Fruit fly (Drosophila melanogaster) whole organism, embryonic: ENCODE results near the gene toy.
A peak's percentile ranks its signal among the peaks of the same experiment; 100 is the strongest.

Experiments
- ATbp ChIP-seq: fragments of 200-800 bp; sonication (Bioruptor generic); optimal IDR thresholded peaks from 2 replicates; lab custom pipeline; 2017; ENCODE audit warnings: missing biosample characterization, mild to moderate bottlenecking, missing genetic modification characterization, missing genetic modification reagents
- Atf3 ChIP-seq: fragments of 200-800 bp; sonication (Bioruptor generic); optimal IDR thresholded peaks from 3 replicates; lab custom pipeline; 2016; ENCODE audit warnings: missing biosample characterization, missing genetic modification characterization
- B-H2 ChIP-seq: fragments of 200-800 bp; sonication (Bioruptor generic); optimal IDR thresholded peaks from 2 replicates; lab custom pipeline; 2018; ENCODE audit warnings: missing biosample characterization, mild to moderate bottlenecking, missing genetic modification characterization
- CG1024 ChIP-seq: fragments of 200-800 bp; sonication (Bioruptor generic); IDR thresholded peaks from 2 replicates; pipeline ENCODE4 v1.3.6; 2022; ENCODE audit warnings: missing biosample characterization, missing genetic modification characterization
- CG10959 ChIP-seq: fragments of 200-800 bp; sonication (Bioruptor generic); IDR thresholded peaks from 2 replicates; pipeline ENCODE4 v1.3.6; 2022; ENCODE audit warnings: missing biosample characterization, missing genetic modification characterization
- CG12071 ChIP-seq: fragments of 200-800 bp; sonication (Bioruptor generic); optimal IDR thresholded peaks from 3 replicates; lab custom pipeline; 2018; ENCODE audit warnings: missing biosample characterization, mild to moderate bottlenecking, missing genetic modification characterization
- CG12299 ChIP-seq: fragments of 200-800 bp; sonication (Bioruptor generic); optimal IDR thresholded peaks from 2 replicates; lab custom pipeline; 2018; ENCODE audit warnings: missing biosample characterization, mild to moderate bottlenecking, missing genetic modification characterization
- CG13894 ChIP-seq: fragments of 200-800 bp; sonication (Bioruptor generic); optimal IDR thresholded peaks from 3 replicates; lab custom pipeline; 2018; ENCODE audit warnings: missing biosample characterization, mild to moderate bottlenecking, missing genetic modification characterization, moderate library complexity
- CG14965 ChIP-seq: fragments of 200-800 bp; sonication (Bioruptor generic); optimal IDR thresholded peaks from 2 replicates; lab custom pipeline; 2016; ENCODE audit warnings: missing biosample characterization, missing genetic modification characterization, borderline replicate concordance
- CG16779 ChIP-seq: fragments of 200-800 bp; sonication (Bioruptor generic); IDR thresholded peaks from 2 replicates; pipeline ENCODE4 v1.3.6; 2022; ENCODE audit warnings: missing biosample characterization, missing genetic modification characterization
- CG17359 ChIP-seq: fragments of 200-800 bp; sonication (Bioruptor generic); optimal IDR thresholded peaks from 3 replicates; lab custom pipeline; 2018; ENCODE audit warnings: missing biosample characterization, mild to moderate bottlenecking, missing genetic modification characterization, moderate library complexity
- CG18011 ChIP-seq: fragments of 200-800 bp; sonication (Bioruptor generic); optimal IDR thresholded peaks from 2 replicates; lab custom pipeline; 2017; ENCODE audit warnings: missing biosample characterization, missing genetic modification characterization, mild to moderate bottlenecking, moderate library complexity, missing genotype
- CG18599 ChIP-seq: fragments of 200-800 bp; sonication (Bioruptor generic); optimal IDR thresholded peaks from 3 replicates; lab custom pipeline; 2017; ENCODE audit warnings: missing biosample characterization, missing genetic modification characterization, mild to moderate bottlenecking, moderate library complexity, missing genetic modification reagents
- CG2199 ChIP-seq: fragments of 200-800 bp; sonication (Bioruptor generic); IDR thresholded peaks from 3 replicates; pipeline ENCODE4 v1.3.6; 2022; ENCODE audit warnings: missing biosample characterization, missing genetic modification characterization
- CG4820 ChIP-seq: fragments of 200-800 bp; sonication (Bioruptor generic); optimal IDR thresholded peaks from 3 replicates; lab custom pipeline; 2016; ENCODE audit warnings: missing biosample characterization, missing genetic modification characterization
- CG6254 ChIP-seq: fragments of 200-800 bp; sonication (Bioruptor generic); optimal IDR thresholded peaks from 3 replicates; lab custom pipeline; 2017; ENCODE audit warnings: mild to moderate bottlenecking, missing biosample characterization, missing genetic modification reagents, missing genetic modification characterization
- CG7786 ChIP-seq: fragments of 200-800 bp; sonication (Bioruptor generic); optimal IDR thresholded peaks from 2 replicates; lab custom pipeline; 2016; ENCODE audit warnings: missing biosample characterization, missing genetic modification characterization
- CG7928 ChIP-seq: fragments of 200-800 bp; sonication (Bioruptor generic); optimal IDR thresholded peaks from 2 replicates; lab custom pipeline; 2017; ENCODE audit warnings: missing biosample characterization, mild to moderate bottlenecking, missing genetic modification characterization
- CG8290 ChIP-seq, 3 experiments: fragments of 200-800 bp; sonication (Bioruptor generic); optimal IDR thresholded peaks; 2 replicates each; lab custom pipeline; 2016 to 2019; ENCODE audit warnings: missing biosample characterization in 3 of 3, missing genetic modification characterization in 3 of 3, mild to moderate bottlenecking in 2 of 3, moderate library complexity in 1 of 3
- CG9437 ChIP-seq: fragments of 200-800 bp; sonication (Bioruptor generic); optimal IDR thresholded peaks from 2 replicates; lab custom pipeline; 2018; ENCODE audit warnings: missing biosample characterization, mild to moderate bottlenecking, missing genetic modification characterization
- D19A ChIP-seq: fragments of 200-800 bp; optimal IDR thresholded peaks from 3 replicates; lab custom pipeline; 2019; ENCODE audit warnings: missing biosample characterization, mild to moderate bottlenecking, missing genetic modification characterization, moderate library complexity
- Dfd ChIP-seq, 2 experiments: fragments of >200 bp; optimal IDR thresholded peaks; 2 replicates each; lab custom pipeline; 2017; ENCODE audit warnings: missing biosample characterization in 2 of 2, missing genetic modification characterization in 2 of 2
- Elba2 ChIP-seq: fragments of 200-800 bp; sonication (Bioruptor generic); optimal IDR thresholded peaks from 3 replicates; lab custom pipeline; 2016; ENCODE audit warnings: missing biosample characterization, missing genetic modification characterization
- HLH4C ChIP-seq: fragments of 200-800 bp; sonication (Bioruptor generic); IDR thresholded peaks from 3 replicates; pipeline ENCODE4 v1.3.6; 2022; ENCODE audit warnings: missing biosample characterization, missing genetic modification characterization; ENCODE audit not compliant: partially characterized antibody
- Hsf ChIP-seq: fragments of 200-800 bp; sonication (Bioruptor generic); optimal IDR thresholded peaks from 3 replicates; lab custom pipeline; 2016; ENCODE audit warnings: missing biosample characterization, missing genetic modification characterization
- Kr ChIP-seq: fragments of 200-800 bp; sonication (Bioruptor generic); optimal IDR thresholded peaks from 2 replicates; lab custom pipeline; 2017; ENCODE audit warnings: missing biosample characterization, mild to moderate bottlenecking, missing genetic modification characterization
- MBD-R2 ChIP-seq: fragments of 200-800 bp; sonication (Bioruptor generic); IDR thresholded peaks from 2 replicates; pipeline ENCODE4 v1.3.6; 2022; ENCODE audit warnings: missing biosample characterization, missing genetic modification characterization
- Max ChIP-seq: fragments of 200-800 bp; sonication (Bioruptor generic); optimal IDR thresholded peaks from 2 replicates; lab custom pipeline; 2016; ENCODE audit warnings: missing biosample characterization, mild to moderate bottlenecking, missing genetic modification characterization
- Stat92E ChIP-seq, 3 experiments: fragments of >200 bp in 2 of 3; fragments of 200-800 bp in 1 of 3; sonication (Bioruptor generic) in 1 of 3; optimal IDR thresholded peaks; 2 replicates each; lab custom pipeline; 2017 to 2019; ENCODE audit warnings: missing biosample characterization in 3 of 3, missing genetic modification characterization in 3 of 3, mild to moderate bottlenecking in 1 of 3, moderate library complexity in 1 of 3
- bab2 ChIP-seq: fragments of 200-800 bp; sonication (Bioruptor generic); optimal IDR thresholded peaks from 2 replicates; lab custom pipeline; 2016; ENCODE audit warnings: missing biosample characterization, missing genetic modification characterization
- bigmax ChIP-seq: fragments of 200-800 bp; sonication (Bioruptor generic); optimal IDR thresholded peaks from 2 replicates; lab custom pipeline; 2018; ENCODE audit warnings: missing biosample characterization, mild to moderate bottlenecking, missing genetic modification characterization
- btn ChIP-seq: fragments of 200-800 bp; sonication (Bioruptor generic); optimal IDR thresholded peaks from 2 replicates; lab custom pipeline; 2016; ENCODE audit warnings: missing biosample characterization, missing genetic modification characterization
- dpn ChIP-seq, 2 experiments: fragments of 200-800 bp; sonication (Bioruptor generic); optimal IDR thresholded peaks; 3 replicates each; lab custom pipeline; 2016; ENCODE audit warnings: missing biosample characterization in 2 of 2, missing genetic modification characterization in 2 of 2
- fd102C ChIP-seq: fragments of 200-800 bp; sonication (Bioruptor generic); optimal IDR thresholded peaks from 2 replicates; lab custom pipeline; 2018; ENCODE audit warnings: missing biosample characterization, mild to moderate bottlenecking, missing genetic modification characterization, moderate library complexity
- ftz-f1 ChIP-seq: fragments of 200-800 bp; sonication (Bioruptor generic); optimal IDR thresholded peaks from 2 replicates; lab custom pipeline; 2016; ENCODE audit warnings: missing biosample characterization, missing genetic modification characterization
- gem ChIP-seq: fragments of 200-800 bp; sonication (Bioruptor generic); optimal IDR thresholded peaks from 2 replicates; lab custom pipeline; 2019; ENCODE audit warnings: missing biosample characterization, mild to moderate bottlenecking, missing genetic modification characterization, moderate library complexity
- lola ChIP-seq, 3 experiments: fragments of >200 bp in 2 of 3; fragments of 200-800 bp in 1 of 3; sonication (Bioruptor generic) in 1 of 3; optimal IDR thresholded peaks; 2 replicates each; lab custom pipeline; 2017 to 2019; ENCODE audit warnings: missing biosample characterization in 3 of 3, missing genetic modification characterization in 3 of 3, mild to moderate bottlenecking in 1 of 3, moderate library complexity in 1 of 3
- pan ChIP-seq, 4 experiments: fragments of >200 bp in 3 of 4; fragments of 200-800 bp in 1 of 4; sonication (Bioruptor generic) in 1 of 4; optimal IDR thresholded peaks in 3 of 4; IDR thresholded peaks in 1 of 4; 2 replicates each; pipeline versions ENCODE4 v1.3.6 to Lab custom; 2017 to 2022; ENCODE audit warnings: missing biosample characterization in 2 of 4, missing genetic modification characterization in 2 of 4, mixed read lengths in 1 of 4
- pita ChIP-seq: fragments of 200-800 bp; sonication (Bioruptor generic); optimal IDR thresholded peaks from 2 replicates; lab custom pipeline; 2017; ENCODE audit warnings: missing biosample characterization, mild to moderate bottlenecking, missing genetic modification characterization
- row ChIP-seq: fragments of 200-800 bp; sonication (Bioruptor generic); IDR thresholded peaks from 3 replicates; pipeline ENCODE4 v1.3.6; 2022; ENCODE audit warnings: missing biosample characterization, missing genetic modification characterization
- sens ChIP-seq: fragments of 200-800 bp; sonication (Bioruptor generic); peaks from one replicate; lab custom pipeline; 2016; ENCODE audit warnings: missing biosample characterization, missing genetic modification characterization
- sim ChIP-seq: fragments of 200-800 bp; sonication (Bioruptor generic); IDR thresholded peaks from 2 replicates; pipeline ENCODE4 v1.3.6; 2022; ENCODE audit warnings: missing biosample characterization, missing genetic modification characterization
- sisA ChIP-seq: fragments of 200-800 bp; sonication (Bioruptor generic); IDR thresholded peaks from 2 replicates; pipeline ENCODE4 v1.3.6; 2022; ENCODE audit warnings: missing biosample characterization, missing genetic modification characterization
- sqz ChIP-seq: fragments of 200-800 bp; sonication (Bioruptor generic); optimal IDR thresholded peaks from 3 replicates; lab custom pipeline; 2018; ENCODE audit warnings: missing biosample characterization, mild to moderate bottlenecking, missing genetic modification characterization
- tgo ChIP-seq: fragments of 200-800 bp; sonication (Bioruptor generic); IDR thresholded peaks from 3 replicates; pipeline ENCODE4 v1.3.6; 2022; ENCODE audit warnings: missing biosample characterization, missing genetic modification characterization
- tio ChIP-seq: fragments of 200-800 bp; sonication (Bioruptor generic); optimal IDR thresholded peaks from 2 replicates; lab custom pipeline; 2017; ENCODE audit warnings: missing biosample characterization, missing genetic modification characterization, inconsistent platforms
- trh ChIP-seq: fragments of 200-800 bp; sonication (Bioruptor generic); optimal IDR thresholded peaks from 2 replicates; lab custom pipeline; 2016; ENCODE audit warnings: missing biosample characterization, missing genetic modification characterization

Gene toy

dm6 chr4:1030692-1031110 lies 41.2 kb downstream of the toy start (continued):
- TF ChIP-seq ATbp (GFP tag; lab: Kevin White, UChicago) (no peak), Max (GFP tag; lab: Kevin White, UChicago) (peak; percentile 43), CG16779 (GFP tag; lab: Robert Waterston, UW) (no peak), bab2 (peak; percentile 14), pan (optimal IDR thresholded peaks at IDR 0.05; lab: Kevin White, UChicago) (no peak), pan (GFP tag; optimal IDR thresholded peaks at IDR 0.05 in 1 of 2, IDR thresholded peaks at IDR 0.05 in 1 of 2) (no peak), CG1024 (GFP tag; lab: Robert Waterston, UW) (peak; percentile 94), gem (tag; lab: Kevin White, UChicago) (peak; percentile 46), CG12071 (no peak), CG17359 (tag; lab: Kevin White, UChicago) (peak; percentile 5), row (GFP tag; lab: Robert Waterston, UW) (peak; percentile 76)

- no peak for TF ChIP-seq CG4820 (GFP tag; lab: Kevin White, UChicago)
- no peak for TF ChIP-seq ftz-f1
- no peak for TF ChIP-seq Atf3 (GFP tag; lab: Kevin White, UChicago)
- no peak for TF ChIP-seq btn (GFP tag; lab: Kevin White, UChicago)
- no peak for TF ChIP-seq Kr (GFP tag; lab: Kevin White, UChicago)
- TF ChIP-seq Stat92E (GFP tag; optimal IDR thresholded peaks at IDR 0.05; lab: Kevin White, UChicago) = peak in 1 of 3 experiments; percentile 71
- TF ChIP-seq dpn (GFP tag; optimal IDR thresholded peaks at IDR 0.05; lab: Kevin White, UChicago) = no peak
- TF ChIP-seq Elba2 (GFP tag; lab: Kevin White, UChicago) = no peak
- no peak for TF ChIP-seq CG10959 (GFP tag; lab: Robert Waterston, UW)
- TF ChIP-seq CG18011 (GFP tag; lab: Kevin White, UChicago) = no peak
- TF ChIP-seq sens (GFP tag; lab: Kevin White, UChicago) = peak; percentile 34
- no peak for TF ChIP-seq CG6254 (GFP tag; lab: Kevin White, UChicago)
- no peak for TF ChIP-seq sqz (GFP tag; lab: Kevin White, UChicago)
- no peak for TF ChIP-seq HLH4C (GFP tag; lab: Robert Waterston, UW)
- TF ChIP-seq MBD-R2 (GFP tag; lab: Robert Waterston, UW) = no peak
- no peak for TF ChIP-seq CG7786 (GFP tag; lab: Kevin White, UChicago)
- TF ChIP-seq sisA (GFP tag; lab: Robert Waterston, UW) = no peak
- TF ChIP-seq sim = no peak
- TF ChIP-seq CG2199 = no peak
- no peak for TF ChIP-seq CG18599
- no peak for TF ChIP-seq tgo
- TF ChIP-seq CG14965 (GFP tag; lab: Kevin White, UChicago) = no peak
- peak in 1 of 3 experiments; percentile 75 for TF ChIP-seq lola (GFP tag; optimal IDR thresholded peaks at IDR 0.05; lab: Kevin White, UChicago)
- TF ChIP-seq tio = peak; percentile 24
- no peak for TF ChIP-seq trh (GFP tag; lab: Kevin White, UChicago)
- TF ChIP-seq CG13894 (tag; lab: Kevin White, UChicago) = no peak
Measured at dm6 chr4:1031137-1031536, 41.6 kb downstream of the toy start, which contains the start of gene ATPsynbeta. Gene ATPsynbeta, plus strand, starts transcription at chr4:1031484.

- TF ChIP-seq fd102C (GFP tag; lab: Kevin White, UChicago) (peak; percentile 20), CG9437 (GFP tag; lab: Kevin White, UChicago) (peak; percentile 88), B-H2 (GFP tag; lab: Kevin White, UChicago) (peak; percentile 6), CG12299 (tag; lab: Kevin White, UChicago) (peak; percentile 46), D19A (no peak), CG8290 (GFP tag; optimal IDR thresholded peaks at IDR 0.05; lab: Kevin White, UChicago) (peak; percentile 12), CG8290 (tag; optimal IDR thresholded peaks at IDR 0.05; lab: Kevin White, UChicago) (peak; percentile 37 to 86), pita (no peak), Hsf (GFP tag; lab: Kevin White, UChicago) (peak; percentile 4), CG7928 (no peak), CG2199 (0 out of 3 replicates have a peak, but pooled peaks have one; percentile 12), bigmax (GFP tag; lab: Kevin White, UChicago) (peak; percentile 93), bab2 (no peak), ftz-f1 (no peak), Dfd (GFP tag; optimal IDR thresholded peaks at IDR 0.05; lab: Kevin White, UChicago) (no peak)
Measured at dm6 chr4:1031687-1032140, 42.2 kb downstream of the toy start, which contains the start of gene CG11076. Gene CG11076, minus strand, starts transcription at chr4:1031757.
